Worm (Caenorhabditis elegans): Measurements from ENCODE around the gene nca-2.

Gene nca-2

DNA sequence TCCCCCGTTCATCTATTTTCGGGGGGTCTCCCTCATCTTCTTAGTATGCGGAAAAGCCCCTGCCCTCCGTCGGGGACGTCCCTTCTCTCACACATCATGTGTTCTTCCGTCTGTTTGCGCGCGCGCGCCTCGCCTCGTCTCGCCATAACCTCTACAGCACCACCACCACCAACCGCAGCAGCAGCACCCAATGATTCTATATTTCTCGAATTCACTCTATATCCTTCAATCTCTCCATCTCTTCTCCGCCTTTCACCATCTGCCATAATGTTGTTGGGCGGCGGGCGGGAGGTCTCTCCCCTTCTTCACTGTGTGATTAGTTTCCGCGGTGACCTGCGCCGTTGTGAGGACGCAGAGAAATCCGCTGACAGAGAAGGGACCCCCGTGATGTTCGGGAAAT lies 18.0 kb upstream of the nca-2 start:
- TF ChIP-seq lin-39 (tag; optimal IDR thresholded peaks at IDR 0.05) (peak; percentile 77), hmg-11 (tag; optimal IDR thresholded peaks at IDR 0.05) (peak; percentile 47), elt-3 (tag; optimal IDR thresholded peaks at IDR 0.05) (no peak), ceh-9 (tag; optimal IDR thresholded peaks at IDR 0.05) (no peak), zag-1 (tag; optimal IDR thresholded peaks at IDR 0.05) (no peak), aly-2 (tag; optimal IDR thresholded peaks at IDR 0.05) (no peak), nfya-1 (tag; optimal IDR thresholded peaks at IDR 0.05; ENCODE audit: insufficient read depth) (peak; percentile 58), ama-1 (optimal IDR thresholded peaks at IDR 0.05) (no peak), R02D3.7 (tag; optimal IDR thresholded peaks at IDR 0.05) (no peak), nhr-43 (tag; optimal IDR thresholded peaks at IDR 0.05; ENCODE audit: poor library complexity, severe bottlenecking) (no peak), ztf-4 (tag; optimal IDR thresholded peaks at IDR 0.05) (no peak), lin-15B (tag; optimal IDR thresholded peaks at IDR 0.05) (no peak), ztf-11 (tag; optimal IDR thresholded peaks at IDR 0.05) (no peak), egl-27 (tag; optimal IDR thresholded peaks at IDR 0.05) (no peak), egl-5 (tag; optimal IDR thresholded peaks at IDR 0.05) (no peak), snpc-4 (tag; optimal IDR thresholded peaks at IDR 0.05) (no peak), eor-1 (tag; optimal IDR thresholded peaks at IDR 0.05) (no peak), tbx-2 (tag; optimal IDR thresholded peaks at IDR 0.05) (no peak), fos-1 (tag; optimal IDR thresholded peaks at IDR 0.05) (no peak), unc-39 (tag; optimal IDR thresholded peaks at IDR 0.05) (no peak), skn-1 (tag; optimal IDR thresholded peaks at IDR 0.05) (no peak), fkh-2 (tag; optimal IDR thresholded peaks at IDR 0.05) (no peak)

DNA sequence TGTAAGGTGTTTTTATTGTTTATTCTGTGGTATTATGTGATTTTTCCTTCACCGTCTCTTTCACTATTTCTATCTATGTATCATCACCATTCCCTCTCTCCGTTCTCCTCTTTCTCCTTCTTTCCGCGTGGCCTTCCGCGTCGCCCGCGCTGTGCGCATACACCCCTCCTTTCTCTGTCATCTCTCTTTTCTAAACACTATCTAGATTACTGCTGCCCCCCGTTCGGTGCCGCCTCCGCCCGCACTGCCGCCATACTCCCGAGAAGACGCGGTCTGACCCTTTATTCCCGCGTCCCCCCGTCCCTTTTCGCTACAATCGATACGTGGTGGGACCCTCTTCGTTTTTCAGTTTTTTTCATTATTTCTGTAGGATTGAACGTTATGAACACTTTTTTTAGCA lies 16.7 kb upstream of the nca-2 start:
- TF ChIP-seq nfya-1 (tag; optimal IDR thresholded peaks at IDR 0.05; ENCODE audit: insufficient read depth) (peak; percentile 9), fkh-10 (GFP tag; optimal IDR thresholded peaks at IDR 0.05) (no peak), lin-39 (tag; optimal IDR thresholded peaks at IDR 0.05) (peak; percentile 6)

ce11 chrIII:4950345-4950744 lies 15.0 kb upstream of the nca-2 start:
- no peak for TF ChIP-seq elt-2 (tag; optimal IDR thresholded peaks at IDR 0.05)
- TF ChIP-seq pqm-1 (tag; optimal IDR thresholded peaks at IDR 0.05) = no peak
- TF ChIP-seq nhr-237 (tag; optimal IDR thresholded peaks at IDR 0.05) = no peak
- TF ChIP-seq snpc-4 (tag; optimal IDR thresholded peaks at IDR 0.05) = peak; percentile 18
- TF ChIP-seq unc-39 (tag; optimal IDR thresholded peaks at IDR 0.05) = no peak
- peak; percentile 17 for TF ChIP-seq nhr-11 (tag; optimal IDR thresholded peaks at IDR 0.05)
- TF ChIP-seq nfya-1 (tag; optimal IDR thresholded peaks at IDR 0.05; ENCODE audit: insufficient read depth) = peak; percentile 86
- TF ChIP-seq aly-2 (tag; optimal IDR thresholded peaks at IDR 0.05) = no peak
- peak; percentile 58 for TF ChIP-seq hmg-11 (tag; optimal IDR thresholded peaks at IDR 0.05)
- peak; percentile 37 for TF ChIP-seq lin-15B (tag; optimal IDR thresholded peaks at IDR 0.05)
- no peak for TF ChIP-seq sea-2 (GFP tag; optimal IDR thresholded peaks at IDR 0.05)
- TF ChIP-seq ztf-11 (tag; optimal IDR thresholded peaks at IDR 0.05) = no peak
- TF ChIP-seq lin-39 (tag; optimal IDR thresholded peaks at IDR 0.05) = peak; percentile 65
- TF ChIP-seq ceh-9 (tag; optimal IDR thresholded peaks at IDR 0.05) = no peak
- TF ChIP-seq ceh-16 (tag; optimal IDR thresholded peaks at IDR 0.05) = no peak
- TF ChIP-seq pha-4 (tag; optimal IDR thresholded peaks at IDR 0.05) = peak; percentile 16

- TF ChIP-seq nhr-12 (tag; optimal IDR thresholded peaks at IDR 0.05) = no peak
- TF ChIP-seq lin-39 (tag; optimal IDR thresholded peaks at IDR 0.05) = peak; percentile 66
- TF ChIP-seq egl-5 (tag; optimal IDR thresholded peaks at IDR 0.05) = peak; percentile 26
- TF ChIP-seq elt-1 (tag; optimal IDR thresholded peaks at IDR 0.05) = no peak
- peak; percentile 43 for TF ChIP-seq nfya-1 (tag; optimal IDR thresholded peaks at IDR 0.05; ENCODE audit: insufficient read depth)
- no peak for TF ChIP-seq fkh-2 (tag; optimal IDR thresholded peaks at IDR 0.05)
- TF ChIP-seq ceh-82 (tag; optimal IDR thresholded peaks at IDR 0.05) = no peak
- TF ChIP-seq R02D3.7 (tag; optimal IDR thresholded peaks at IDR 0.05) = no peak
- TF ChIP-seq nhr-11 (tag; optimal IDR thresholded peaks at IDR 0.05) = no peak
- no peak for TF ChIP-seq ceh-16 (tag; optimal IDR thresholded peaks at IDR 0.05)
- no peak for TF ChIP-seq ama-1 (optimal IDR thresholded peaks at IDR 0.05)
- TF ChIP-seq hmg-11 (tag; optimal IDR thresholded peaks at IDR 0.05) = peak; percentile 6
- no peak for TF ChIP-seq nhr-67 (tag; optimal IDR thresholded peaks at IDR 0.05)
- no peak for TF ChIP-seq ztf-11 (tag; optimal IDR thresholded peaks at IDR 0.05)
- TF ChIP-seq elt-2 (tag; optimal IDR thresholded peaks at IDR 0.05) = no peak
- TF ChIP-seq nhr-23 (tag; optimal IDR thresholded peaks at IDR 0.05) = no peak
- no peak for TF ChIP-seq mdl-1 (tag; optimal IDR thresholded peaks at IDR 0.05)
- TF ChIP-seq nhr-28 (tag; optimal IDR thresholded peaks at IDR 0.05) = no peak
- no peak for TF ChIP-seq mml-1 (tag; optimal IDR thresholded peaks at IDR 0.05)
- TF ChIP-seq jun-1 (tag; optimal IDR thresholded peaks at IDR 0.05) = no peak
- no peak for TF ChIP-seq pqm-1 (tag; optimal IDR thresholded peaks at IDR 0.05)
- TF ChIP-seq lsy-12 (tag; optimal IDR thresholded peaks at IDR 0.05) = no peak
Measured at ce11 chrIII:4951210-4951609, 14.2 kb upstream of the nca-2 start.
